Fruit fly (Drosophila melanogaster) whole organism, prepupa: ENCODE results near the gene Ubr3.

ENCODE experiments used
- CG10631 ChIP-seq: fragments of 200-800 bp; sonication (Bioruptor generic); optimal IDR thresholded peaks from 2 replicates; lab custom pipeline; 2016; ENCODE audit warnings: missing biosample characterization, missing genetic modification characterization
- CG10669 ChIP-seq: fragments of 200-800 bp; sonication (Bioruptor generic); optimal IDR thresholded peaks from 3 replicates; lab custom pipeline; 2018; ENCODE audit warnings: missing biosample characterization, mild to moderate bottlenecking, missing genetic modification characterization, moderate library complexity
- CG11294 ChIP-seq: fragments of 200-800 bp; sonication (Bioruptor generic); IDR thresholded peaks from 2 replicates; pipeline ENCODE4 v1.3.6; 2022; ENCODE audit warnings: missing biosample characterization, missing genetic modification characterization
- CG11762 ChIP-seq: fragments of 200-800 bp; sonication (Bioruptor generic); optimal IDR thresholded peaks from 3 replicates; lab custom pipeline; 2016; ENCODE audit warnings: missing biosample characterization, missing genetic modification characterization; ENCODE audit not compliant: insufficient read depth
- CG15336 ChIP-seq: fragments of 200-800 bp; sonication (Bioruptor generic); IDR thresholded peaks from 2 replicates; pipeline ENCODE4 v1.3.6; 2022; ENCODE audit warnings: missing biosample characterization, missing genetic modification characterization
- CG1621 ChIP-seq: fragments of 200-800 bp; sonication (Bioruptor generic); optimal IDR thresholded peaks from 3 replicates; lab custom pipeline; 2018; ENCODE audit warnings: missing biosample characterization, mild to moderate bottlenecking, missing genetic modification characterization
- CG16779 ChIP-seq: fragments of 200-800 bp; sonication (Bioruptor generic); optimal IDR thresholded peaks from 3 replicates; lab custom pipeline; 2017; ENCODE audit warnings: missing biosample characterization, mild to moderate bottlenecking, missing genetic modification characterization
- CG3032 ChIP-seq: fragments of 200-800 bp; optimal IDR thresholded peaks from 2 replicates; lab custom pipeline; 2019; ENCODE audit warnings: missing biosample characterization, mild to moderate bottlenecking, missing genetic modification characterization, moderate library complexity
- CG31627 ChIP-seq: fragments of 200-800 bp; sonication (Bioruptor generic); optimal IDR thresholded peaks from 3 replicates; lab custom pipeline; 2016; ENCODE audit warnings: missing biosample characterization, missing genetic modification characterization
- CG32006 ChIP-seq: fragments of 200-800 bp; sonication (Bioruptor generic); optimal IDR thresholded peaks from 3 replicates; lab custom pipeline; 2017; ENCODE audit warnings: missing biosample characterization, mild to moderate bottlenecking, missing genetic modification characterization
- CG34406 ChIP-seq: fragments of 200-800 bp; sonication (Bioruptor generic); optimal IDR thresholded peaks from 3 replicates; lab custom pipeline; 2016; ENCODE audit warnings: missing biosample characterization, missing genetic modification characterization
- CG3919 ChIP-seq: fragments of 200-800 bp; sonication (Bioruptor generic); optimal IDR thresholded peaks from 3 replicates; lab custom pipeline; 2016; ENCODE audit warnings: missing biosample characterization, missing genetic modification characterization
- CG4318 ChIP-seq: fragments of 200-800 bp; sonication (Bioruptor generic); optimal IDR thresholded peaks from 3 replicates; lab custom pipeline; 2017; ENCODE audit warnings: missing biosample characterization, mild to moderate bottlenecking, missing genetic modification characterization
- CG6163 ChIP-seq: fragments of 200-800 bp; sonication (Bioruptor generic); IDR thresholded peaks from 3 replicates; pipeline ENCODE4 v1.3.6; 2022; ENCODE audit warnings: missing biosample characterization, missing genetic modification characterization
- CG6276 ChIP-seq: fragments of 200-800 bp; sonication (Bioruptor generic); optimal IDR thresholded peaks from 2 replicates; lab custom pipeline; 2017; ENCODE audit warnings: missing biosample characterization, mild to moderate bottlenecking, missing genetic modification characterization
- CG6792 ChIP-seq: fragments of 200-800 bp; sonication (Bioruptor generic); optimal IDR thresholded peaks from 3 replicates; lab custom pipeline; 2016; ENCODE audit warnings: missing biosample characterization, missing genetic modification characterization
- CG6808 ChIP-seq: fragments of 200-800 bp; sonication (Bioruptor generic); optimal IDR thresholded peaks from 3 replicates; lab custom pipeline; 2017; ENCODE audit warnings: missing biosample characterization, missing genetic modification characterization, mild to moderate bottlenecking, moderate library complexity, missing genetic modification reagents
- CG7368 ChIP-seq: fragments of 200-800 bp; sonication (Bioruptor generic); optimal IDR thresholded peaks from 3 replicates; lab custom pipeline; 2016; ENCODE audit warnings: missing biosample characterization, missing genetic modification characterization
- CG8319 ChIP-seq: fragments of 200-800 bp; sonication (Bioruptor generic); optimal IDR thresholded peaks from 3 replicates; lab custom pipeline; 2016; ENCODE audit warnings: missing biosample characterization, missing genetic modification characterization
- CG8632 ChIP-seq: fragments of 200-800 bp; sonication (Bioruptor generic); optimal IDR thresholded peaks from 3 replicates; lab custom pipeline; 2016; ENCODE audit warnings: missing biosample characterization, missing genetic modification characterization
- CG9139 ChIP-seq: fragments of 200-800 bp; sonication (Bioruptor generic); optimal IDR thresholded peaks from 3 replicates; lab custom pipeline; 2017; ENCODE audit warnings: missing biosample characterization, mild to moderate bottlenecking, missing genetic modification characterization
- Eip75B ChIP-seq: fragments of 200-800 bp; sonication (Bioruptor generic); optimal IDR thresholded peaks from 3 replicates; lab custom pipeline; 2016; ENCODE audit warnings: missing biosample characterization, missing genetic modification characterization
- Eip78C ChIP-seq: fragments of 200-800 bp; sonication (Bioruptor generic); peaks from one replicate; lab custom pipeline; 2016; ENCODE audit warnings: missing biosample characterization, missing genetic modification characterization
- Ets21C ChIP-seq: fragments of 200-800 bp; sonication (Bioruptor generic); optimal IDR thresholded peaks from 3 replicates; lab custom pipeline; 2016; ENCODE audit warnings: missing biosample characterization, missing genetic modification characterization
- Gug ChIP-seq: fragments of 200-800 bp; sonication (Bioruptor generic); IDR thresholded peaks from 2 replicates; pipeline ENCODE4 v1.3.6; 2022; ENCODE audit warnings: missing biosample characterization, missing genetic modification characterization
- Hr38 ChIP-seq: sonication (Bioruptor generic); optimal IDR thresholded peaks from 2 replicates; lab custom pipeline; 2016; ENCODE audit warnings: missing biosample characterization, missing genetic modification characterization
- Hr39 ChIP-seq: fragments of 200-800 bp; sonication (Bioruptor generic); optimal IDR thresholded peaks from 2 replicates; lab custom pipeline; 2016; ENCODE audit warnings: missing biosample characterization, missing genetic modification characterization
- Hr4 ChIP-seq: fragments of 200-800 bp; sonication (Bioruptor generic); optimal IDR thresholded peaks from 3 replicates; lab custom pipeline; 2016; ENCODE audit warnings: missing biosample characterization, missing genetic modification characterization
- Lpt ChIP-seq: fragments of 200-800 bp; sonication (Bioruptor generic); optimal IDR thresholded peaks from 3 replicates; lab custom pipeline; 2016; ENCODE audit warnings: missing biosample characterization, missing genetic modification characterization
- Met ChIP-seq: fragments of 200-800 bp; sonication (Bioruptor generic); optimal IDR thresholded peaks from 3 replicates; lab custom pipeline; 2016; ENCODE audit warnings: missing biosample characterization, missing genetic modification characterization
- OdsH ChIP-seq: fragments of 200-800 bp; sonication (Bioruptor generic); optimal IDR thresholded peaks from 3 replicates; lab custom pipeline; 2016; ENCODE audit warnings: missing biosample characterization, missing genetic modification characterization
- Smox ChIP-seq: fragments of 200-800 bp; sonication (Bioruptor generic); optimal IDR thresholded peaks from 3 replicates; lab custom pipeline; 2016; ENCODE audit warnings: missing biosample characterization, missing genetic modification characterization
- Sox102F ChIP-seq: fragments of 200-800 bp; sonication (Bioruptor generic); optimal IDR thresholded peaks from 2 replicates; lab custom pipeline; 2016; ENCODE audit warnings: missing biosample characterization, mild to moderate bottlenecking, missing genetic modification characterization
- Sox14 ChIP-seq: fragments of 200-800 bp; sonication (Bioruptor generic); optimal IDR thresholded peaks from 3 replicates; lab custom pipeline; 2016; ENCODE audit warnings: missing biosample characterization, missing genetic modification characterization
- Sox15 ChIP-seq: fragments of 200-800 bp; sonication (Bioruptor generic); optimal IDR thresholded peaks from 3 replicates; lab custom pipeline; 2016; ENCODE audit warnings: missing biosample characterization, missing genetic modification characterization
- achi ChIP-seq: fragments of 200-800 bp; sonication (Bioruptor generic); optimal IDR thresholded peaks from 3 replicates; lab custom pipeline; 2016; ENCODE audit warnings: missing biosample characterization, missing genetic modification characterization
- dac ChIP-seq: fragments of 200-800 bp; sonication (Bioruptor generic); optimal IDR thresholded peaks from 2 replicates; lab custom pipeline; 2017; ENCODE audit warnings: missing biosample characterization, mild to moderate bottlenecking, missing genetic modification characterization
- dsx ChIP-seq: fragments of 200-800 bp; optimal IDR thresholded peaks from 3 replicates; lab custom pipeline; 2019; ENCODE audit warnings: missing biosample characterization, mild to moderate bottlenecking, missing genetic modification characterization, moderate library complexity; ENCODE audit not compliant: poor library complexity, severe bottlenecking
- eg ChIP-seq: fragments of 200-800 bp; sonication (Bioruptor generic); IDR thresholded peaks from 3 replicates; pipeline ENCODE4 v1.3.6; 2022; ENCODE audit warnings: missing biosample characterization, missing genetic modification characterization
- esn ChIP-seq: fragments of 200-800 bp; sonication (Bioruptor generic); optimal IDR thresholded peaks from 2 replicates; lab custom pipeline; 2016; ENCODE audit warnings: missing biosample characterization, mild to moderate bottlenecking, missing genetic modification characterization, moderate library complexity
- fd59A ChIP-seq: fragments of 200-800 bp; sonication (Bioruptor generic); optimal IDR thresholded peaks from 2 replicates; lab custom pipeline; 2017; ENCODE audit warnings: missing biosample characterization, mild to moderate bottlenecking, missing genetic modification characterization, missing genetic modification reagents
- lz ChIP-seq: fragments of 200-800 bp; sonication (Bioruptor generic); optimal IDR thresholded peaks from 3 replicates; lab custom pipeline; 2016; ENCODE audit warnings: missing biosample characterization, missing genetic modification characterization
- net ChIP-seq: fragments of 200-800 bp; sonication (Bioruptor generic); optimal IDR thresholded peaks from 3 replicates; lab custom pipeline; 2016; ENCODE audit warnings: missing biosample characterization, missing genetic modification characterization
- salr ChIP-seq, 2 experiments: fragments of 200-800 bp; sonication (Bioruptor generic); optimal IDR thresholded peaks; 3 replicates each; lab custom pipeline; 2016 to 2018; ENCODE audit warnings: missing biosample characterization in 2 of 2, missing genetic modification characterization in 2 of 2, mild to moderate bottlenecking in 1 of 2
- svp ChIP-seq: fragments of 200-800 bp; sonication (Bioruptor generic); peaks from one replicate; lab custom pipeline; 2016; ENCODE audit warnings: missing biosample characterization, missing genetic modification characterization
- topi ChIP-seq: fragments of 200-800 bp; sonication (Bioruptor generic); optimal IDR thresholded peaks from 3 replicates; lab custom pipeline; 2016; ENCODE audit warnings: missing biosample characterization, missing genetic modification characterization
- vri ChIP-seq: fragments of 200-800 bp; sonication (Bioruptor generic); optimal IDR thresholded peaks from 3 replicates; lab custom pipeline; 2016; ENCODE audit warnings: missing biosample characterization, mild to moderate bottlenecking, missing genetic modification characterization

The Ubr3 gene

DNA sequence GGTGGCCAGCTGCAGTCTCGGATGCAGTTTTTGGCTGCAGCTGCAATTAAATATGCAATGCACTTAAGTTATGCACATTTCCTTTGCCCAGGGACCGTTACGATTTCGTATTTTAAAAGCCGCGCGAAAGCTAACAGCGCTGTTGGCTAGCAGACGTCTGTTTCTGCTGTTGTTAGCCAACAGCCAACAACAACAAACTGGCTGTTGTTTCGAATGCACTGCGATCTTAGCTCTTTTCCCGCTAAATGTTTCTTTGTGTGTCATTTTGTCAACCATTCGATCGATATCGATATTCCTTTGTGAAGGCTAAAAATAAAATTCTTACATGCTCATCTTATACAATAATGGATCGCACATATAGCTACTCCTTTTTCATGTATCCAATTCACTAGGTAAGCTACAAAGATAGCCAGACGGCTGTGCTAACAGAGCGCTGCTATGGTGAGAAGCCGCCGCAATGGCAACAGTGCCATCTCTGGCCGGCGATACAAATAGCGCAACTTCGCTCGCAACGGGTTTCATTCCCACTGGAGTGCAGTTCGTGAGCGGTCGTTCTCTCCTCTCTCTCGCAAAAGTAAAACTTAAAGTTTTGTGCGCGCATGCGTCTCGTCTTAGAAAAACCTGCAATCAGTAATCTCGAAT, 33.6 kb downstream of the Ubr3 start (continued):
- TF ChIP-seq CG16779 (tag; lab: Kevin White, UChicago): peak; percentile 1
- TF ChIP-seq achi (GFP tag; lab: Kevin White, UChicago): peak; percentile 4
- peak; percentile 10 for TF ChIP-seq CG3032 (tag; lab: Kevin White, UChicago)
- TF ChIP-seq topi (GFP tag; lab: Kevin White, UChicago): peak; percentile 30
- no peak for TF ChIP-seq CG11294 (GFP tag; lab: Robert Waterston, UW)
- TF ChIP-seq Gug (GFP tag; lab: Robert Waterston, UW): no peak
- TF ChIP-seq CG11762: no peak
- no peak for TF ChIP-seq Sox15 (GFP tag; lab: Kevin White, UChicago)
- no peak for TF ChIP-seq OdsH (GFP tag; lab: Kevin White, UChicago)
- no peak for TF ChIP-seq lz (GFP tag; lab: Kevin White, UChicago)
- TF ChIP-seq CG31627: no peak
- TF ChIP-seq CG6163: peak; percentile 27; the same call in 1 of the 3 replicates
- TF ChIP-seq CG34406 (GFP tag; lab: Kevin White, UChicago): no peak
- TF ChIP-seq svp (GFP tag; lab: Kevin White, UChicago): no peak
- no peak for TF ChIP-seq CG6792 (GFP tag; lab: Kevin White, UChicago)
- TF ChIP-seq net: no peak
- peak; percentile 11 for TF ChIP-seq esn (GFP tag; lab: Kevin White, UChicago)
- TF ChIP-seq CG6808 (GFP tag; lab: Kevin White, UChicago): peak; percentile 25
- TF ChIP-seq vri (GFP tag; lab: Kevin White, UChicago): no peak
- peak; percentile 81 for TF ChIP-seq Sox14 (GFP tag; lab: Kevin White, UChicago)
- no peak for TF ChIP-seq CG32006 (GFP tag; lab: Kevin White, UChicago)
- TF ChIP-seq CG15336: no peak

DNA sequence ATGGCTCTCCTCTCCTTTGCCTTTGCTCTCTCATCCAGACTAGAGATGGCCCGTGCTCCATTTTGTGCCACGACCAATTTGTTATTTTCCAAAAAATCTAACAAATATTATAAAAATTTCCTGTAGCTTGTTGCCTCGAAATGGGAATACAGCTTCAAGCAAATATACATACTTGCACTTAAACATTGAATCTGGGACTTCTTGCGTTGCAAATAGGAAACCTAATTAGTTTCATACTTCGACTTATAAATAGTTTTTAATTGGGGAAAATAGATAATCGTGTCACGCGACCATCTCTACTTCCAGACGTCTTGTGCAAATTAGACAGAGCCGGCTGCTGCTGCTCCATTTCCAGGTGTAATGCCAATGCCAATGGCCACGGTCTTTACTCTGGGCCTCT, 34.7 kb downstream of the Ubr3 start:
- peak; percentile 82 for TF ChIP-seq Hr39
- TF ChIP-seq CG16779 (tag; lab: Kevin White, UChicago): peak; percentile 51
- TF ChIP-seq dsx (GFP tag; lab: Kevin White, UChicago): peak; percentile 82
- peak; percentile 70 for TF ChIP-seq CG34406 (GFP tag; lab: Kevin White, UChicago)
- peak; percentile 78 to 80 for TF ChIP-seq salr (GFP tag; optimal IDR thresholded peaks at IDR 0.05; lab: Kevin White, UChicago)
- TF ChIP-seq CG10631 (GFP tag; lab: Kevin White, UChicago): peak; percentile 88
- TF ChIP-seq CG1621 (tag; lab: Kevin White, UChicago): peak; percentile 78
- TF ChIP-seq CG6276 (GFP tag; lab: Kevin White, UChicago): peak; percentile 81
- peak; percentile 80 for TF ChIP-seq CG8632 (GFP tag; lab: Kevin White, UChicago)
- TF ChIP-seq CG9139 (GFP tag; lab: Kevin White, UChicago): peak; percentile 63
- peak; percentile 85 for TF ChIP-seq fd59A (GFP tag; lab: Kevin White, UChicago)
- TF ChIP-seq Sox14 (GFP tag; lab: Kevin White, UChicago): peak; percentile 87
- peak; percentile 91 for TF ChIP-seq CG32006 (GFP tag; lab: Kevin White, UChicago)
- TF ChIP-seq CG4318 (GFP tag; lab: Kevin White, UChicago): peak; percentile 83
- peak; percentile 87 for TF ChIP-seq Met (GFP tag; lab: Kevin White, UChicago)
- peak; percentile 87 for TF ChIP-seq Eip75B (GFP tag; lab: Kevin White, UChicago)
- peak; percentile 77 for TF ChIP-seq dac (GFP tag; lab: Kevin White, UChicago)
- TF ChIP-seq eg: peak; percentile 67
- TF ChIP-seq OdsH (GFP tag; lab: Kevin White, UChicago): peak; percentile 88
- no peak for TF ChIP-seq Hr38 (GFP tag; lab: Kevin White, UChicago)
- peak; percentile 89 for TF ChIP-seq svp (GFP tag; lab: Kevin White, UChicago)
- TF ChIP-seq topi (GFP tag; lab: Kevin White, UChicago): peak; percentile 90
- TF ChIP-seq lz (GFP tag; lab: Kevin White, UChicago): peak; percentile 84
- TF ChIP-seq Sox102F: peak; percentile 84
- TF ChIP-seq Smox (GFP tag; lab: Kevin White, UChicago): peak; percentile 82
- peak; percentile 62 for TF ChIP-seq CG8319 (GFP tag; lab: Kevin White, UChicago)
- peak; percentile 76 for TF ChIP-seq Sox15 (GFP tag; lab: Kevin White, UChicago)
- peak; percentile 71 for TF ChIP-seq vri (GFP tag; lab: Kevin White, UChicago)
- peak; percentile 67 for TF ChIP-seq Ets21C (GFP tag; lab: Kevin White, UChicago)
- TF ChIP-seq CG31627: peak; percentile 81
- TF ChIP-seq Lpt: peak; percentile 66
- TF ChIP-seq esn (GFP tag; lab: Kevin White, UChicago): peak; percentile 88
- peak; percentile 76 for TF ChIP-seq CG7368
- peak; percentile 75 for TF ChIP-seq CG11762
- TF ChIP-seq CG10669: peak; percentile 85
- peak; percentile 85 for TF ChIP-seq net
- TF ChIP-seq Hr4 (GFP tag; lab: Kevin White, UChicago): peak; percentile 80
- peak; percentile 98 for TF ChIP-seq Eip78C (GFP tag; lab: Kevin White, UChicago)
- TF ChIP-seq CG3919: peak; percentile 81
